Fruit fly (Drosophila melanogaster) whole organism, pupa: ENCODE data around the gene Oseg1.
A peak's percentile ranks its signal among the peaks of the same experiment; 100 is the strongest.

Experiments used
- CG10348 ChIP-seq: fragments of 200-800 bp; sonication (Bioruptor generic); IDR thresholded peaks from 2 replicates; pipeline ENCODE4 v1.3.6; 2022; ENCODE audit warnings: missing biosample characterization, missing genetic modification characterization
- CG13204 ChIP-seq: fragments of 200-800 bp; sonication (Bioruptor generic); optimal IDR thresholded peaks from 2 replicates; lab custom pipeline; 2018; ENCODE audit warnings: missing biosample characterization, mild to moderate bottlenecking, missing genetic modification characterization, moderate library complexity
- CG15710 ChIP-seq: fragments of 200-800 bp; sonication (Bioruptor generic); optimal IDR thresholded peaks from 2 replicates; lab custom pipeline; 2018; ENCODE audit warnings: missing biosample characterization, mild to moderate bottlenecking, missing genetic modification characterization, moderate library complexity
- CG17806 ChIP-seq: fragments of 200-800 bp; sonication (Bioruptor generic); optimal IDR thresholded peaks from 2 replicates; lab custom pipeline; 2018; ENCODE audit warnings: missing biosample characterization, mild to moderate bottlenecking, missing genetic modification characterization, moderate library complexity
- CG32121 ChIP-seq: fragments of 200-800 bp; sonication (Bioruptor generic); IDR thresholded peaks from 2 replicates; pipeline ENCODE4 v1.3.6; 2022; ENCODE audit warnings: missing biosample characterization, missing genetic modification characterization
- CG34367 ChIP-seq: fragments of 200-800 bp; sonication (Bioruptor generic); optimal IDR thresholded peaks from 2 replicates; lab custom pipeline; 2018; ENCODE audit warnings: missing biosample characterization, mild to moderate bottlenecking, missing genetic modification characterization
- CG8301 ChIP-seq: fragments of 200-800 bp; sonication (Bioruptor generic); optimal IDR thresholded peaks from 2 replicates; lab custom pipeline; 2018; ENCODE audit warnings: missing biosample characterization, mild to moderate bottlenecking, missing genetic modification characterization
- EcR ChIP-seq: fragments of 200-800 bp; sonication (Bioruptor generic); optimal IDR thresholded peaks from 3 replicates; lab custom pipeline; 2019; ENCODE audit warnings: missing biosample characterization, missing genetic modification characterization, mild to moderate bottlenecking, moderate library complexity, missing genetic modification reagents
- Pif1B ChIP-seq: fragments of 200-800 bp; sonication (Bioruptor generic); optimal IDR thresholded peaks from 3 replicates; lab custom pipeline; 2016; ENCODE audit warnings: missing biosample characterization, missing genetic modification characterization
- rn ChIP-seq: fragments of 200-800 bp; sonication (Bioruptor generic); IDR thresholded peaks from 2 replicates; pipeline ENCODE4 v1.3.6; 2022; ENCODE audit warnings: missing biosample characterization, missing genetic modification characterization

- TF ChIP-seq Pif1B: peak; percentile 12
- no peak for TF ChIP-seq CG15710 (tag; lab: Kevin White, UChicago)
- TF ChIP-seq CG13204: no peak
- 0 out of 2 replicates have a peak, but pooled peaks have one; percentile 13 for TF ChIP-seq CG10348 (GFP tag; lab: Robert Waterston, UW)
- no peak for TF ChIP-seq CG17806 (tag; lab: Kevin White, UChicago)
- TF ChIP-seq CG32121 (GFP tag; lab: Robert Waterston, UW): no peak
- no peak for TF ChIP-seq CG34367 (tag; lab: Kevin White, UChicago)
- TF ChIP-seq CG8301: peak; percentile 32
- no peak for TF ChIP-seq rn (GFP tag; lab: Robert Waterston, UW)
- no peak for TF ChIP-seq EcR (GFP tag; lab: Kevin White, UChicago)
Observed at dm6 chr3L:8383968-8384367, 28.7 kb downstream of the Oseg1 start.
